Fruit fly (Drosophila melanogaster) whole organism, wandering third instar larva: ENCODE measurements around the gene CG8478.

Experiments used
- Abd-B ChIP-seq: fragments of >200 bp; optimal IDR thresholded peaks from 2 replicates; lab custom pipeline; 2017; ENCODE audit warnings: missing biosample characterization, missing genetic modification characterization
- Dif ChIP-seq: fragments of 200-275, 200-300 bp; sonication (Bioruptor generic); optimal IDR thresholded peaks from 2 replicates; lab custom pipeline; 2018; ENCODE audit warnings: missing biosample characterization, missing genetic modification characterization; ENCODE audit not compliant: partially characterized antibody
- GATAd ChIP-seq: sonication (Bioruptor generic); optimal IDR thresholded peaks from 2 replicates; lab custom pipeline; 2016; ENCODE audit warnings: missing biosample characterization, missing genetic modification characterization
- Jra ChIP-seq: sonication (Bioruptor generic); optimal IDR thresholded peaks from 2 replicates; lab custom pipeline; 2016; ENCODE audit warnings: missing biosample characterization, missing genetic modification characterization
- Myc ChIP-seq: fragments of >200 bp; optimal IDR thresholded peaks from 2 replicates; lab custom pipeline; 2017
- brk ChIP-seq: fragments of 200-800 bp; sonication (Bioruptor generic); optimal IDR thresholded peaks from 2 replicates; lab custom pipeline; 2016; ENCODE audit warnings: missing biosample characterization, mild to moderate bottlenecking, missing genetic modification characterization
- dsf ChIP-seq: sonication (Bioruptor generic); optimal IDR thresholded peaks from 2 replicates; lab custom pipeline; 2016; ENCODE audit warnings: missing biosample characterization, missing genetic modification characterization, borderline replicate concordance
- lola ChIP-seq: fragments of >200 bp; optimal IDR thresholded peaks from 2 replicates; lab custom pipeline; 2017; ENCODE audit warnings: missing biosample characterization, missing genetic modification characterization
- rgr ChIP-seq: fragments of 200-800 bp; sonication (Bioruptor generic); optimal IDR thresholded peaks from 3 replicates; lab custom pipeline; 2016; ENCODE audit warnings: missing biosample characterization, mild to moderate bottlenecking, missing genetic modification characterization

DNA sequence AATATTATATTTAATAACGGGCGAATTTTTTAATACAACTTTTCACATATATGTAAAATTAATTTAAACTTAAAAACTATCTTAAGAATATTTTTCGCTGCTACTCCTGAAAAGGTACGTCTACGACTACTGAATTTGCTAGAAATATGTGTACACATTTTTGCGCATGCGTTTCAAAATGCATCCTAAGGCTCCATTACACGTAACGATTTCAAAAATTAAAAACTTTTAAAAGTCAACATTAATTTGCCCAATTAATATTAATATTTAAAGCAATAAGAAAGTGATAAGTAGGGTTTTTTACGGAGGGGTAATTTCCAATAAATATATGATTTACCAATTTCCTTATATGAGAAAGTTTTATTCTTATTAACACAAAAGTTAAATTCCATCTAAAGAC is 32.7 kb upstream of the CG8478 start, which contains the start of gene FoxP:
- TF ChIP-seq Jra = no peak
- TF ChIP-seq dsf (GFP tag; lab: Kevin White, UChicago) = no peak
- no peak for TF ChIP-seq lola (GFP tag; lab: Kevin White, UChicago)
- TF ChIP-seq Myc (lab: Kevin White, UChicago) = no peak
- TF ChIP-seq Abd-B (GFP tag; lab: Kevin White, UChicago) = no peak
- no peak for TF ChIP-seq rgr (GFP tag; lab: Kevin White, UChicago)
- TF ChIP-seq GATAd (GFP tag; lab: Kevin White, UChicago) = no peak
- no peak for TF ChIP-seq brk
- peak; percentile 59 for TF ChIP-seq Dif
